Worm (Caenorhabditis elegans): Measurements from ENCODE around the gene elli-1.

- TF ChIP-seq nhr-10 (tag; optimal IDR thresholded peaks at IDR 0.05), result no peak
- no peak for TF ChIP-seq aly-2 (tag; optimal IDR thresholded peaks at IDR 0.05)
- no peak for TF ChIP-seq ztf-4 (tag; optimal IDR thresholded peaks at IDR 0.05)
- no peak for TF ChIP-seq ceh-82 (tag; optimal IDR thresholded peaks at IDR 0.05)
- no peak for TF ChIP-seq ama-1 (optimal IDR thresholded peaks at IDR 0.05)
- TF ChIP-seq snpc-4 (tag; optimal IDR thresholded peaks at IDR 0.05), result no peak
- no peak for TF ChIP-seq ZK546.5 (tag; optimal IDR thresholded peaks at IDR 0.05)
- no peak for TF ChIP-seq elt-3 (tag; optimal IDR thresholded peaks at IDR 0.05)
- no peak for TF ChIP-seq ceh-16 (tag; optimal IDR thresholded peaks at IDR 0.05)
- no peak for TF ChIP-seq Y55F3AM.14 (GFP tag; optimal IDR thresholded peaks at IDR 0.05)
Observed at ce11 chrIV:8729636-8730035, 25.0 kb downstream of the elli-1 start.

All from whole organism, L2 larva.